Worm (Caenorhabditis elegans) whole organism, L4 larva: Measurements from ENCODE around the gene ZC132.9.

Experiments
- T26A8.4 ChIP-seq: fragments of 200-800 bp; sonication (Bioruptor generic); IDR thresholded peaks from 2 replicates; pipeline ENCODE4 v1.3.6; 2022; ENCODE audit warnings: missing genetic modification characterization, missing compliant biosample characterization
- ZK546.5 ChIP-seq, 2 experiments: sonication (generic microtip); optimal IDR thresholded peaks; 2 replicates each; lab custom pipeline; 2017; ENCODE audit warnings: missing biosample characterization in 2 of 2, missing genetic modification characterization in 2 of 2
- aly-2 ChIP-seq: sonication (generic microtip); optimal IDR thresholded peaks from 2 replicates; lab custom pipeline; 2018; ENCODE audit warnings: missing biosample characterization, missing genetic modification characterization
- fos-1 ChIP-seq: fragments of 150-350 bp; optimal IDR thresholded peaks from 2 replicates; lab custom pipeline; 2014; ENCODE audit warnings: missing biosample characterization, missing genetic modification characterization
- madf-5 ChIP-seq, 2 experiments: fragments of 200-800 bp; sonication (Bioruptor generic); IDR thresholded peaks; 2 replicates each; pipeline ENCODE4 v1.3.6; 2022; ENCODE audit warnings: missing compliant biosample characterization in 2 of 2, missing genetic modification characterization in 2 of 2
- mdl-1 ChIP-seq, 2 experiments: fragments of 150-350 bp in 1 of 2; sonication (generic microtip) in 1 of 2; optimal IDR thresholded peaks; 2 replicates each; lab custom pipeline; 2014 to 2017; ENCODE audit warnings: missing biosample characterization in 2 of 2, missing genetic modification characterization in 2 of 2
- nhr-111 ChIP-seq: fragments of 200-800 bp; sonication (Bioruptor generic); optimal IDR thresholded peaks from 2 replicates; lab custom pipeline; 2018; ENCODE audit warnings: mild to moderate bottlenecking, missing genetic modification characterization, missing compliant biosample characterization
- saeg-2 ChIP-seq: fragments of 200-800 bp; sonication (Bioruptor generic); IDR thresholded peaks from 2 replicates; pipeline ENCODE4 v1.3.6; 2022; ENCODE audit warnings: missing genetic modification reagents, missing genetic modification characterization, missing compliant biosample characterization

ce11 chrV:4322706-4323105 is 2.9 kb upstream of the ZC132.9 start, which contains the start of gene R02D1.2:
- TF ChIP-seq mdl-1 (tag; optimal IDR thresholded peaks at IDR 0.05; lab: Kevin White, UChicago) (no peak), ZK546.5 (tag; optimal IDR thresholded peaks at IDR 0.05; lab: Kevin White, UChicago) (no peak), madf-5 (GFP tag; IDR thresholded peaks at IDR 0.05; lab: Robert Waterston, UW) (no peak), fos-1 (no peak), nhr-111 (GFP tag; lab: Kevin White, UChicago) (no peak), saeg-2 (GFP tag; lab: Robert Waterston, UW) (no peak), aly-2 (tag; lab: Kevin White, UChicago) (no peak), T26A8.4 (GFP tag; lab: Robert Waterston, UW) (no peak)
